Worm (Caenorhabditis elegans): Measurements from ENCODE around the gene daf-28.

- TF ChIP-seq ceh-9 (tag; optimal IDR thresholded peaks at IDR 0.05) (no peak), ceh-6 (GFP tag; optimal IDR thresholded peaks at IDR 0.05) (no peak), elt-2 (tag; optimal IDR thresholded peaks at IDR 0.05) (no peak), pqm-1 (tag; optimal IDR thresholded peaks at IDR 0.05) (no peak), ceh-19 (GFP tag; optimal IDR thresholded peaks at IDR 0.05) (no peak), ref-2 (tag; optimal IDR thresholded peaks at IDR 0.05) (no peak), hlh-13 (GFP tag; optimal IDR thresholded peaks at IDR 0.05) (no peak), nhr-232 (tag; optimal IDR thresholded peaks at IDR 0.05) (no peak)
Observed at ce11 chrV:19856933-19857332, 42.0 kb downstream of the daf-28 start.
